Worm (Caenorhabditis elegans) whole organism, L4 larva: ENCODE data around the gene srlf-27.

ENCODE experiments used
- ceh-32 ChIP-seq: sonication (generic microtip); optimal IDR thresholded peaks from 2 replicates; lab custom pipeline; 2016; ENCODE audit warnings: mild to moderate bottlenecking, missing genetic modification characterization, missing compliant biosample characterization; ENCODE audit not compliant: poor library complexity
- daf-16 ChIP-seq, 3 experiments: sonication (generic microtip); optimal IDR thresholded peaks; 2 replicates each; lab custom pipeline; 2016 to 2017; ENCODE audit warnings: missing genetic modification characterization in 3 of 3, missing genetic modification reagents in 3 of 3, mild to moderate bottlenecking in 2 of 3, missing compliant biosample characterization in 2 of 3, missing biosample characterization in 1 of 3, moderate library complexity in 1 of 3
- duxl-1 ChIP-seq: sonication (generic microtip); optimal IDR thresholded peaks from 2 replicates; lab custom pipeline; 2016; ENCODE audit warnings: mild to moderate bottlenecking, missing genetic modification characterization, moderate library complexity, missing compliant biosample characterization; ENCODE audit not compliant: poor library complexity
- dve-1 ChIP-seq: sonication (generic microtip); optimal IDR thresholded peaks from 2 replicates; lab custom pipeline; 2017; ENCODE audit warnings: antibody characterized with exemption, mild to moderate bottlenecking, missing genetic modification characterization, missing compliant biosample characterization; ENCODE audit not compliant: insufficient read depth
- lin-1 ChIP-seq: fragments of 200-800 bp; sonication (Bioruptor generic); IDR thresholded peaks from 2 replicates; pipeline ENCODE4 v1.3.6; 2022; ENCODE audit warnings: missing genetic modification reagents, missing genetic modification characterization, missing compliant biosample characterization
- mdl-1 ChIP-seq, 2 experiments: fragments of 150-350 bp in 1 of 2; sonication (generic microtip) in 1 of 2; optimal IDR thresholded peaks; 2 replicates each; lab custom pipeline; 2014 to 2017; ENCODE audit warnings: missing biosample characterization in 2 of 2, missing genetic modification characterization in 2 of 2
- nhr-28 ChIP-seq: fragments of 150-350 bp; optimal IDR thresholded peaks from 2 replicates; lab custom pipeline; 2014; ENCODE audit warnings: missing biosample characterization, missing genetic modification characterization
- ztf-7 ChIP-seq: fragments of 150-350 bp; optimal IDR thresholded peaks from 2 replicates; lab custom pipeline; 2014; ENCODE audit warnings: missing biosample characterization, missing genetic modification characterization

- TF ChIP-seq ceh-32 (tag; lab: Kevin White, UChicago) (no peak), nhr-28 (tag; lab: Kevin White, UChicago) (peak; percentile 70), mdl-1 (tag; optimal IDR thresholded peaks at IDR 0.05; lab: Kevin White, UChicago) (peak in 1 of 2 experiments; percentile 77), ztf-7 (no peak), daf-16 (GFP tag; optimal IDR thresholded peaks at IDR 0.05; lab: Kevin White, UChicago) (no peak), daf-16 (tag; optimal IDR thresholded peaks at IDR 0.05; lab: Kevin White, UChicago) (no peak), duxl-1 (tag; lab: Kevin White, UChicago) (no peak), dve-1 (tag; lab: Kevin White, UChicago) (peak; percentile 67), lin-1 (GFP tag; lab: Robert Waterston, UW) (no peak)
These were observed 23.3 kb upstream of the srlf-27 start for ce11 chrIV:14614176-14614740.
